Fruit fly (Drosophila melanogaster): ENCODE results near the gene Fum2.
A peak's percentile ranks its signal among the peaks of the same experiment; 100 is the strongest.

Gene Fum2

DNA sequence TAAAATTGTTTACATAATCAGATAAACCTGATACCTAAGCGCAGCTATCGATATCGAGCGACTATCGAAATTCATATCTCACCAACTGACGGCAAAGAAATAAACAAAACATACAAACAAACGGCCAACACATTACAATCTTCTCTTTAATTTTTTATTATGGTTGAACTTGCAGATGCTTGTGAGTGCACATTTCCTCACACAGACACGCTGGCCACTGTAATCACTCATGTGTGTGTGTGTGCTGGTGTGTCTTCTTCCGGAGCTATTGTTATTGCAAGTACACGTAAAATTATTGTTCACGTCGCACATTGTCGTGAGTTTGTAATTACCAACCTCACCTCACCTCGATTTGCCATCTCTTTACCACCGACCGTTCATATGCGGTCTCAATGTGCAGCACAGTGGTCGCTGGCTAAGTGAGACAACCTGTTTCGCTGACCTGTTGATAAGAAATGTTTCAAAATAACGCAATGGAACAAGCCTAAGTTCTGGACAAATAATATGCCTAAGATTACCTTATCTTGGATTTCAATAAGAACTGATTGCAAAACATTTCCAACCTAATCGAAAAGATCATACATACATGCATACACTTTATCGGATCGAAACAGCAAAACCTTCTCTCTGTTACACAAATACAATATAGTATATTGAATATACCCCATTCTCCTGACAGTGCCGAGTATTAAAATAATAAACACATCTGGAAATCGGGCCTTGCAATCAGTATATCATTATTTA lies 23.7 kb downstream of the Fum2 start (continued):
- TF ChIP-seq Hr78 (GFP tag; optimal IDR thresholded peaks at IDR 0.05) (no peak), Dad (GFP tag; optimal IDR thresholded peaks at IDR 0.05) (no peak), Lpt (GFP tag; optimal IDR thresholded peaks at IDR 0.05) (no peak), CG10274 (GFP tag; optimal IDR thresholded peaks at IDR 0.05) (no peak), CG11695 (GFP tag; IDR thresholded peaks at IDR 0.05) (no peak), gem (tag; optimal IDR thresholded peaks at IDR 0.05) (peak; percentile 18), exex (tag; optimal IDR thresholded peaks at IDR 0.05) (peak; percentile 63), Rfx (GFP tag; IDR thresholded peaks at IDR 0.05) (no peak), CG12391 (tag; optimal IDR thresholded peaks at IDR 0.05) (peak; percentile 11), CG1832 (GFP tag; optimal IDR thresholded peaks at IDR 0.05) (no peak), hkb (optimal IDR thresholded peaks at IDR 0.05) (no peak), hkb (GFP tag; IDR thresholded peaks at IDR 0.05) (no peak), CG3838 (GFP tag; optimal IDR thresholded peaks at IDR 0.05) (no peak), az2 (GFP tag; optimal IDR thresholded peaks at IDR 0.05) (no peak), CG9727 (GFP tag; optimal IDR thresholded peaks at IDR 0.05) (peak; percentile 6), al (GFP tag; IDR thresholded peaks at IDR 0.05) (no peak), usp (GFP tag; optimal IDR thresholded peaks at IDR 0.05) (no peak), eve (GFP tag; optimal IDR thresholded peaks at IDR 0.05) (peak in 1 of 2 experiments; percentile 2), bbx (GFP tag; IDR thresholded peaks at IDR 0.05; ENCODE audit: partially characterized antibody) (no peak), stwl (tag; optimal IDR thresholded peaks at IDR 0.05) (no peak), CG14441 (GFP tag; IDR thresholded peaks at IDR 0.05) (peak; percentile 81), cg (GFP tag; optimal IDR thresholded peaks at IDR 0.05) (peak; percentile 58), Dek (tag; optimal IDR thresholded peaks at IDR 0.05) (no peak), bsh (GFP tag; optimal IDR thresholded peaks at IDR 0.05) (peak in 1 of 2 experiments; percentile 11), Atf3 (GFP tag; optimal IDR thresholded peaks at IDR 0.05) (no peak), ham (GFP tag; IDR thresholded peaks at IDR 0.05) (no peak), salm (tag; optimal IDR thresholded peaks at IDR 0.05) (no peak), pnt (GFP tag; optimal IDR thresholded peaks at IDR 0.05) (no peak), CG4707 (GFP tag; optimal IDR thresholded peaks at IDR 0.05) (no peak), CG17612 (GFP tag; IDR thresholded peaks at IDR 0.05) (no peak), Dref (GFP tag; IDR thresholded peaks at IDR 0.05) (no peak), lab (GFP tag; optimal IDR thresholded peaks at IDR 0.05) (no peak), CG2712 (tag; optimal IDR thresholded peaks at IDR 0.05) (peak; percentile 19), CG34376 (GFP tag; optimal IDR thresholded peaks at IDR 0.05) (peak; percentile 45), caup (GFP tag; optimal IDR thresholded peaks at IDR 0.05; ENCODE audit: severe bottlenecking) (no peak), CG7987 (GFP tag; optimal IDR thresholded peaks at IDR 0.05) (no peak), HLH4C (GFP tag; IDR thresholded peaks at IDR 0.05; ENCODE audit: partially characterized antibody) (no peak), sug (tag; optimal IDR thresholded peaks at IDR 0.05) (peak; percentile 46), lbe (GFP tag; optimal IDR thresholded peaks at IDR 0.05) (no peak), ci (GFP tag; IDR thresholded peaks at IDR 0.05) (peak; percentile 40; the same call in 1 of the 3 replicates), kni (GFP tag; optimal IDR thresholded peaks at IDR 0.05) (peak; percentile 8), gcm2 (GFP tag; optimal IDR thresholded peaks at IDR 0.05) (no peak), Sry-δ (GFP tag; optimal IDR thresholded peaks at IDR 0.05) (no peak), ewg (GFP tag; optimal IDR thresholded peaks at IDR 0.05) (no peak), CG2120 (GFP tag; optimal IDR thresholded peaks at IDR 0.05) (peak; percentile 8), Hand (GFP tag; optimal IDR thresholded peaks at IDR 0.05) (no peak), Mad (GFP tag; optimal IDR thresholded peaks at IDR 0.05) (no peak), gt (GFP tag; IDR thresholded peaks at IDR 0.05) (no peak), CG8290 (GFP tag; optimal IDR thresholded peaks at IDR 0.05) (no peak), CG8290 (tag; optimal IDR thresholded peaks at IDR 0.05) (peak in 1 of 2 experiments; percentile 16)
